Fruit fly (Drosophila melanogaster): ENCODE measurements around the gene Trf4-2.

DNA sequence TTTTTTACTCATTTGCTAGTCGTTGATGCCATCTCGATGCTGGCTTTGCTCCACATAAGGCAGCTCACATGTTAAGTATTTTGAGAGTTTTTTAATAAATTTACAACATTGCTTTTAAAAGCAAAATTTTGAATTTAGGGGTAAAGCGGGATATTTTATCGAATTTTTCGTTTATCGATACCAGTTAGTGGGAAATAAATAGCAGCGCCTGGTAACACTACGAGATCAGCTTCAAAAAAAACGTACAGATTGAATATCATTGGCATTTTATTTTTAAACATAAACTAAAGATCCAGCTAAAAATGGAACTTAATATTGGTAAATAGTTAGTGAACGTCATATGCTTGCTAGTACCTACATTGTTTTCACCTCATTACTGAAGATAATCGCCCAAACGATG lies 2.7 kb upstream of the Trf4-2 start, which contains the start of gene Mink:
- no peak for TF ChIP-seq ovo (GFP tag; optimal IDR thresholded peaks at IDR 0.05)
- no peak for TF ChIP-seq Crg-1 (GFP tag; optimal IDR thresholded peaks at IDR 0.05)
- TF ChIP-seq Clk (GFP tag; optimal IDR thresholded peaks at IDR 0.05): no peak
- no peak for TF ChIP-seq Mnt (GFP tag; optimal IDR thresholded peaks at IDR 0.05)
- no peak for TF ChIP-seq CG33017 (tag; optimal IDR thresholded peaks at IDR 0.05)
- no peak for TF ChIP-seq CG11617 (GFP tag; optimal IDR thresholded peaks at IDR 0.05)
- TF ChIP-seq CG7045 (GFP tag; optimal IDR thresholded peaks at IDR 0.05): no peak
- no peak for TF ChIP-seq CG1620 (GFP tag; optimal IDR thresholded peaks at IDR 0.05)
- TF ChIP-seq cic (GFP tag; optimal IDR thresholded peaks at IDR 0.05): no peak
- no peak for TF ChIP-seq tj (GFP tag; optimal IDR thresholded peaks at IDR 0.05)
- TF ChIP-seq kay (GFP tag; ENCODE audit: borderline replicate concordance): no peak
- TF ChIP-seq Hr96 (GFP tag; optimal IDR thresholded peaks at IDR 0.05): no peak
